Worm (Caenorhabditis elegans): ENCODE results near the gene F18H3.1.

DNA sequence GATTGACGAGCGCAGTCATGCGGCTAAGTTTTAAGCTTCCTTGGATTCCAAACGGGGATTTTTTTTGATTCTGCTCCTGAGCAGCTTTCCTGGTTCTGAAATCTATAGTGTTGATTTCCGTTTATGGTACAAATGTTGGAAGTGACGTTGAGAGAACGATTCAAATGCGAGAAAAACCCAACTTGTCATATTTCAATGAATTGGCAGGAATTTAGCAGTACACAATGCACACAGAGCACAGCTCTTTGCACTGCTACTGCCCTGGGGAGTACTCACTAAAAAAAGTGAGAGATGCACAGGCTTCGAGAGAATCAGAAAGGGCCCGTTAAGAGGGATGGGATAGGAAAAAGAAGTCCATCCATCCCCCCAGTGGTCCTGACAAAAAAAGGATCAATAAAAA lies 18.9 kb upstream of the F18H3.1 start, which contains the start of gene sad-1:
- no peak for TF ChIP-seq isw-1 (GFP tag; IDR thresholded peaks at IDR 0.05)
- TF ChIP-seq nhr-11 (tag; optimal IDR thresholded peaks at IDR 0.05), result no peak
- no peak for TF ChIP-seq aly-2 (tag; optimal IDR thresholded peaks at IDR 0.05)
- TF ChIP-seq zag-1 (tag; optimal IDR thresholded peaks at IDR 0.05), result no peak
- TF ChIP-seq mep-1 (tag; optimal IDR thresholded peaks at IDR 0.05), result no peak
- TF ChIP-seq tbx-2 (tag; optimal IDR thresholded peaks at IDR 0.05), result no peak
- TF ChIP-seq ceh-82 (tag; optimal IDR thresholded peaks at IDR 0.05), result no peak
- no peak for TF ChIP-seq nhr-237 (tag; optimal IDR thresholded peaks at IDR 0.05)
